Worm (Caenorhabditis elegans) whole organism, early embryonic: ENCODE data around the gene B0252.11.

ENCODE experiments used
- B0310.2 ChIP-seq: sonication (generic microtip); optimal IDR thresholded peaks from 2 replicates; lab custom pipeline; 2016; ENCODE audit warnings: mild to moderate bottlenecking, missing genetic modification characterization, missing compliant biosample characterization
- F13C5.2 ChIP-seq: sonication (generic microtip); optimal IDR thresholded peaks from 2 replicates; lab custom pipeline; 2017; ENCODE audit warnings: mild to moderate bottlenecking, missing genetic modification characterization, inconsistent platforms, missing compliant biosample characterization
- aly-1 ChIP-seq: sonication (generic microtip); optimal IDR thresholded peaks from 2 replicates; lab custom pipeline; 2016; ENCODE audit warnings: missing genetic modification characterization, missing compliant biosample characterization
- ama-1 ChIP-seq: fragments of 150-350 bp; optimal IDR thresholded peaks from 2 replicates; lab custom pipeline; 2014
- ceh-13 ChIP-seq: fragments of 200-800 bp; sonication (Bioruptor generic); optimal IDR thresholded peaks from 2 replicates; lab custom pipeline; 2018; ENCODE audit warnings: mild to moderate bottlenecking, missing genetic modification characterization, missing compliant biosample characterization
- ceh-36 ChIP-seq: sonication (generic microtip); optimal IDR thresholded peaks from 2 replicates; lab custom pipeline; 2016; ENCODE audit warnings: missing genetic modification characterization, inconsistent platforms, missing compliant biosample characterization
- ets-7 ChIP-seq: sonication (generic microtip); optimal IDR thresholded peaks from 2 replicates; lab custom pipeline; 2016; ENCODE audit warnings: missing genotype, missing genetic modification characterization, missing compliant biosample characterization
- flt-1 ChIP-seq: fragments of 200-800 bp; sonication (Bioruptor generic); IDR thresholded peaks from 2 replicates; pipeline ENCODE4 v1.3.6; 2022; ENCODE audit warnings: missing genetic modification characterization, missing compliant biosample characterization
- hmbx-1 ChIP-seq: sonication (generic microtip); optimal IDR thresholded peaks from 2 replicates; lab custom pipeline; 2016; ENCODE audit warnings: mild to moderate bottlenecking, missing genetic modification characterization, missing compliant biosample characterization
- hmg-4 ChIP-seq: fragments of 200-800 bp; sonication (Bioruptor generic); optimal IDR thresholded peaks from 2 replicates; lab custom pipeline; 2018; ENCODE audit warnings: mild to moderate bottlenecking, missing genetic modification characterization, missing compliant biosample characterization
- hnd-1 ChIP-seq: sonication (generic microtip); optimal IDR thresholded peaks from 2 replicates; lab custom pipeline; 2016; ENCODE audit warnings: missing genetic modification characterization, missing compliant biosample characterization
- pes-1 ChIP-seq: fragments of 200-800 bp; sonication (Bioruptor generic); IDR thresholded peaks from 2 replicates; pipeline ENCODE4 v1.3.6; 2022; ENCODE audit warnings: missing genetic modification reagents, missing genetic modification characterization, missing compliant biosample characterization
- scrt-1 ChIP-seq: fragments of 200-800 bp; sonication (Bioruptor generic); IDR thresholded peaks from 2 replicates; pipeline ENCODE4 v1.3.6; 2022; ENCODE audit warnings: missing genetic modification characterization, missing compliant biosample characterization
- sea-1 ChIP-seq: fragments of 200-800 bp; sonication (Bioruptor generic); conservative IDR thresholded peaks from 2 replicates; pipeline ENCODE4 v1.3.6; 2022; ENCODE audit warnings: missing genetic modification characterization, missing compliant biosample characterization
- tbx-11 ChIP-seq: fragments of 200-800 bp; sonication (Bioruptor generic); IDR thresholded peaks from 2 replicates; pipeline ENCODE4 v1.3.6; 2022; ENCODE audit warnings: missing genetic modification characterization, missing compliant biosample characterization
- tbx-37 ChIP-seq: fragments of 200-800 bp; sonication (Bioruptor generic); conservative IDR thresholded peaks from 2 replicates; pipeline ENCODE4 v1.3.6; 2022; ENCODE audit warnings: missing genetic modification reagents, missing genetic modification characterization, missing compliant biosample characterization
- tra-4 ChIP-seq: sonication (generic microtip); optimal IDR thresholded peaks from 2 replicates; lab custom pipeline; 2017; ENCODE audit warnings: missing genetic modification characterization, missing compliant biosample characterization

Gene B0252.11

DNA sequence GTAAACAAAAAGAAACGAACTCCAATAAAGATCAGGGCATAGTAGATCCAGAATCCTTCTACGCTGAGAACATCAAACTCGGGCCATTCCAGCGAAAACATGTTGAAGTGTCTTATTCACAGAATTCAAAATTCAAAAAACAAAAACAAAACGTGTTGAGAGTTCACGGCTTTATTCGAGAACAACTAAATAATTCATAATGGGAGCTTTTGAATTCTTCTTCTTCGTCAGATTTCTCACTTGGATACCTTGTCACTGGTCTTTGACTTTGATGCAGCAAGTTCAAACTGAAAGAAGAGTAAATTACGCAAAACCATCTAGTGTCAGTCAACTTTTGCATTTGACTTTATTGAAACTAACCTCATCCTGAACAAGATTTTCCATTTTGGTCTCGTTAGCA is at the start of gene B0252.11:
TSS of gene B0252.11 (minus strand) at position 101 of the 400 bp plus-strand sequence.
- TF ChIP-seq ceh-13 (GFP tag; lab: Kevin White, UChicago) (no peak), ets-7 (tag; lab: Kevin White, UChicago) (no peak), tbx-11 (no peak), hnd-1 (no peak)

DNA sequence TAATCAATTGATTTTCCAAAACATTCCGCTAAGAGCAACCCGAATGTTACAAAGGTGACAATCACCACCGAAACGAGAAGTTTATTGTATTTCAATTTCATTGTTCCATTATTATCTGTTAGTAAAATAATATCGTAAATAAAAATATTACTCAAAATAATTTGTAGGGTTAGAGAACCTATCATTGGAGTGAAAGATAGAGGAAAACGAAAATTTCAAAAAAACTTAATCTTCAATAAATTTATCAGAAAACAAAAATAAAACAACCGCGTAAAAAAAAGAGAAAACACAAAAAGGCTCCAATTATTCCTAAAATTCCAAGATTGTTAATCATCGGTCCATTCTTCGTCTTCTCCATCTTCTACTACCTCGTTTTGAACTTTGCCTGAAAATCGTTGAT is 48.0 kb upstream of the B0252.11 start, which contains the start of gene tra-2:
TSS of gene tra-2 (minus strand) at position 101 of the 400 bp plus-strand sequence.
- TF ChIP-seq F13C5.2 (tag; lab: Kevin White, UChicago) (no peak), tbx-37 (no peak), ceh-36 (tag; lab: Kevin White, UChicago) (no peak), tra-4 (no peak), sea-1 (no peak), aly-1 (no peak)

DNA sequence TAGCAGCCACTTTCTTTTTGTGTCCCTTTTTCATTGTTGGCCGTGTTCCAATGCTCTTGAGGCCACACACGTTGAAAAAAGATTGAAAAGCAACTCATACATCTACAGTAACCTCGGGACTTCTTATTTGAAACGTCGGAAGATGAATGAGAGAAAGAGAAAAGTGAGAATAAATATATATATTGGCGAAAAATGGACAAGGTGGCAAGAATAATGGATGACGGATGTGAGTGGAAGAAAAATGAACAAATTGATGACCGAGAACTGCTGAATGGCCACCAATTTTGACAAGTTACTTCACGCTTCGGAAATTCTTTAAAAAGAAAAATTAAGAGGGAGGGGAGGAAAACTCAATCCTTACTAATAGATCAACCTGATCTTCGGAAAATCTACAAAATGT is 40.5 kb upstream of the B0252.11 start:
- TF ChIP-seq ceh-13 (GFP tag; lab: Kevin White, UChicago) = no peak
- TF ChIP-seq scrt-1 (GFP tag; lab: Robert Waterston, UW) = no peak
- TF ChIP-seq hnd-1 = no peak
- no peak for TF ChIP-seq F13C5.2 (tag; lab: Kevin White, UChicago)
- no peak for TF ChIP-seq B0310.2
- no peak for TF ChIP-seq ama-1 (lab: Kevin White, UChicago)
- no peak for TF ChIP-seq sea-1
- TF ChIP-seq tra-4 = no peak
- no peak for TF ChIP-seq hmg-4 (GFP tag; lab: Kevin White, UChicago)
- TF ChIP-seq flt-1 (GFP tag; lab: Robert Waterston, UW) = no peak
- TF ChIP-seq tbx-37 = no peak
- TF ChIP-seq hmbx-1 (tag; lab: Kevin White, UChicago) = no peak
- TF ChIP-seq aly-1 = no peak
- TF ChIP-seq ets-7 (tag; lab: Kevin White, UChicago) = no peak
- no peak for TF ChIP-seq ceh-36 (tag; lab: Kevin White, UChicago)
- no peak for TF ChIP-seq pes-1 (GFP tag; lab: Robert Waterston, UW)
- TF ChIP-seq tbx-11 = no peak

DNA sequence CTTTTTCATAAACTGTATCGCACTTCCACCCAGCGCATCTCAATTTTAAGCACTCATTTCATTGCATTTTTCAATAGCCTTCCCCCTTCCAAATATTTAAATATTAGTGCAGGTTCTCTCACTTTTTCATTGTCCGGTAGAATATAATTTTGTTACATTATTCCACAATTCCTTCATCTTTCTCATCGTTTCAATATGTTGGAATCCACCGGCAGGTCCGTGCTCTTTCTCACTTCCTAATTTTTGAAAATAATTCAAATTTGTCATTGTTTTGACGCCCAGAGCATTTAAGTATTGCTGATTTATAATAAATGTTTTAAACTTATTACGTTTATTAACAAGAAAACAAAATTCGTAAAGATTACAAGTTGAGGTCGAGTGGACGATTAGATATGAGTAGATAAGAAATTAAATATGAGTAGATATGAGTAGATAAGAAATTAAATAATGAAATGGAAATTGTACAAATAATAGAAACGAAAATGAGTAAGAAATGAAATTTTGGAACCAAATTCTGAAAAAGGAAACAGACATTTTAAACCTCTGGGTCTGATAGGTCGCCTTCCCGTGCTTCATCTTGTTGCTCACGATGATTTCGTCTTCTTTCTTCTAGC is 37.6 kb upstream of the B0252.11 start:
- TF ChIP-seq flt-1 (GFP tag; lab: Robert Waterston, UW) (no peak), scrt-1 (GFP tag; lab: Robert Waterston, UW) (no peak), ama-1 (lab: Kevin White, UChicago) (no peak), ceh-36 (tag; lab: Kevin White, UChicago) (no peak), tra-4 (no peak), tbx-37 (no peak), ets-7 (tag; lab: Kevin White, UChicago) (no peak), pes-1 (GFP tag; lab: Robert Waterston, UW) (no peak), hnd-1 (no peak), B0310.2 (no peak), F13C5.2 (tag; lab: Kevin White, UChicago) (no peak), tbx-11 (no peak), sea-1 (no peak), hmbx-1 (tag; lab: Kevin White, UChicago) (no peak), aly-1 (no peak), hmg-4 (GFP tag; lab: Kevin White, UChicago) (no peak), ceh-13 (GFP tag; lab: Kevin White, UChicago) (no peak)

DNA sequence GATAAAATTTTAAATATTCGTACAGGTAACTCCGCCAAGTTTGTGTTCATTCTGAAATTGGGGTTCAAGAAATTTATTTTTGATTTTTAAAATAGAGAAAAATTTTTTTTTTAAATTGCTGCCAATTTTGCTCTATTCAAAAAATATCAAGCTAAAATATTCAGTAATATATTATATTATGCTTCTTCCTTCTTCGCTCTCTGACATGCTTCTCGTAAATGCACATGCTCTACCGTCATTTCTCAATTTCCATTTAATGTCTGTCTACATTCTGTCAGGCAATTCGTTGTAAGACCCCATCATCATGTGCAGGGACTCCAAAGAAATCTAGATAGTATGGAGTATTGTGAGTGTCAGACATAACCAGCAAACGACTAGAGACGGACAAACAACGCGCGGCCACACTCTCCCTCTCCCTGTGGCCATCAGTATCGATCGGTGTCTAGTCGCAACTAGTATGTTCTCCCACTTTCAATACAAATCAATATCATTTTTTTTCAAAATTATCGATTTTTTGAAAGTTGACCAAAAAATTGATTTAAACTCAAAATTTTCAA is 33.7 kb upstream of the B0252.11 start, which contains the start of the genes malt-1 and ceh-38:
TSS of gene malt-1 (minus strand) at position 51 of the 557 bp plus-strand sequence.
TSS of gene ceh-38 (plus strand) at position 277 of the 557 bp plus-strand sequence.
- TF ChIP-seq ama-1 (lab: Kevin White, UChicago) (no peak), F13C5.2 (tag; lab: Kevin White, UChicago) (peak; percentile 67), pes-1 (GFP tag; lab: Robert Waterston, UW) (no peak), hmg-4 (GFP tag; lab: Kevin White, UChicago) (peak; percentile 55), hnd-1 (no peak), hmbx-1 (tag; lab: Kevin White, UChicago) (no peak), tbx-37 (no peak), ceh-36 (tag; lab: Kevin White, UChicago) (peak; percentile 48), flt-1 (GFP tag; lab: Robert Waterston, UW) (0 out of 2 replicates have a peak, but pooled peaks have one; percentile 26), tbx-11 (no peak), ceh-13 (GFP tag; lab: Kevin White, UChicago) (no peak)

DNA sequence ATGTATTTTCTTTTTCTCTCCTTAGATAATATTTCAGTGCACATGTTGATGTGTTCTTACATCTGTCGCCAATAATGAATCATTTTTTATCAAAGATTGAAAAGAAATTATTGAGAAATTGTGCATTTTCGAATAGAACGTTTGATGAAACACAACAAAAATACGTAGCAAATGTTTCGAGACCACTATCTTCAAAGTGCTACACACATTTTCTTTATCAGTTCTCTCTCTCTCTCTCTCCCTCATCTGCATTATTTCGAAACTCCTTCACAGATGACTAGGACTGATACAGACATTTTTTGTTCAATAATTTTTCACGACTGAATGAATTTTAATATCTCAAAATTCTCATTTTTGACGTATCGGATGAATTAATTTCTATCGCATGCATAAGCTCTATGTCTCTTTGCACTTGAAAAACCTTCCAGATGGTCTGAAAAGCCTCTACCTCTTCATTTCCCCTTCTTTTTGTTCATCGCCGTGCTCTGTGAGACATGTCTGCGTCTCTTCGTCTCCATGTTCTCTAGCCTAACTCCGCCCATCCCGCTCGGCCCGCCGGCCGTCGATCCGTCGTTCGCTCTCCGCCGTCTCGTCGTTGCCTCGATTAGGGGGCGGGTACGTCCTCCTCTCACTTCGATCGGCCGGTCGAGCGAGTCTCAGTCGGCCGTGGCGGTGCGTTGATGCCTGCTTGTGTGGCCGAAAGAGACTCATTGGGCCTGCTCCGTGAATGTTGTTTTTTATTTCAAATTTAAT is 25.9 kb upstream of the B0252.11 start:
- no peak for TF ChIP-seq ama-1 (lab: Kevin White, UChicago)
- TF ChIP-seq tra-4 = no peak
- no peak for TF ChIP-seq B0310.2
- no peak for TF ChIP-seq ets-7 (tag; lab: Kevin White, UChicago)
- TF ChIP-seq scrt-1 (GFP tag; lab: Robert Waterston, UW) = no peak
- peak; percentile 43 for TF ChIP-seq ceh-36 (tag; lab: Kevin White, UChicago)
- TF ChIP-seq tbx-11 = no peak
- TF ChIP-seq hmbx-1 (tag; lab: Kevin White, UChicago) = no peak
- peak; percentile 76 for TF ChIP-seq F13C5.2 (tag; lab: Kevin White, UChicago)
- no peak for TF ChIP-seq tbx-37
- no peak for TF ChIP-seq flt-1 (GFP tag; lab: Robert Waterston, UW)
- TF ChIP-seq hnd-1 = no peak
- no peak for TF ChIP-seq ceh-13 (GFP tag; lab: Kevin White, UChicago)
- TF ChIP-seq hmg-4 (GFP tag; lab: Kevin White, UChicago) = peak; percentile 84
- no peak for TF ChIP-seq sea-1
- peak; percentile 41 for TF ChIP-seq aly-1
- TF ChIP-seq pes-1 (GFP tag; lab: Robert Waterston, UW) = no peak

DNA sequence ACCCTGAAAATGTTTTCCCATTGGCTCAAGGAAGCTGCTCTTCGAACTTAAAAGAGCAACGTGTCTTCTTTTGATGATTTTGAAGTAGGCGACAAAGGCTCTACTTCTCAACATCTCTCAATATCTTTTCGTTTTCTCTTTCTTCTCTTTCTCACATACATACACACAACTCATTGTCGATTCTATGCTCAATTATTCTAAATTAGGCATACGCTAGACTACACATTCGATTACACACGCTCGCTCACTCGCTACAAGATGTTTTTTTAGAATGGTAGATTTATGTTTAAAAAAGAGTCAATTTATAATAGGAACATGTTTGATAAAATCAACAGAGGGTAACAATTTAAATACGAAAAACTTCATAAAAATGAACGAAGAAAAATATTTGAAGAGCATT is 23.9 kb upstream of the B0252.11 start:
- TF ChIP-seq ceh-13 (GFP tag; lab: Kevin White, UChicago) (no peak), tra-4 (no peak), tbx-37 (no peak), ets-7 (tag; lab: Kevin White, UChicago) (no peak), B0310.2 (no peak), pes-1 (GFP tag; lab: Robert Waterston, UW) (no peak), hnd-1 (no peak), flt-1 (GFP tag; lab: Robert Waterston, UW) (no peak), hmbx-1 (tag; lab: Kevin White, UChicago) (no peak), ceh-36 (tag; lab: Kevin White, UChicago) (no peak), hmg-4 (GFP tag; lab: Kevin White, UChicago) (no peak), tbx-11 (no peak), scrt-1 (GFP tag; lab: Robert Waterston, UW) (no peak), sea-1 (no peak), ama-1 (lab: Kevin White, UChicago) (no peak), F13C5.2 (tag; lab: Kevin White, UChicago) (no peak), aly-1 (no peak)
